Fruit fly (Drosophila melanogaster): ENCODE data around the gene Tob.

dm6 chrX:16104738-16105426 is 13.6 kb upstream of the Tob start, which contains the start of the genes CG42353 and CG42354:
- TF ChIP-seq cyc (GFP tag; optimal IDR thresholded peaks at IDR 0.05) (peak; percentile 96), CG11902 (GFP tag; optimal IDR thresholded peaks at IDR 0.05) (peak; percentile 91)

Data from whole organism, prepupa.